Worm (Caenorhabditis elegans): ENCODE data around the gene str-8.
A peak's percentile ranks its signal among the peaks of the same experiment; 100 is the strongest.
"Not testable (repeated sequence)": the region's sequence is repeated elsewhere in the genome, so short reads cannot be mapped to it uniquely, and the experiment has no call there.

The str-8 gene

ce11 chrV:15754731-15755130 is at the start of gene str-8:
Gene str-8, plus strand, starts transcription at chrV:15755031.
- not testable (repeated sequence) for TF ChIP-seq unc-30 (tag; optimal IDR thresholded peaks at IDR 0.05); lin-13 (GFP tag; optimal IDR thresholded peaks at IDR 0.05); ztf-4 (tag; optimal IDR thresholded peaks at IDR 0.05)

DNA sequence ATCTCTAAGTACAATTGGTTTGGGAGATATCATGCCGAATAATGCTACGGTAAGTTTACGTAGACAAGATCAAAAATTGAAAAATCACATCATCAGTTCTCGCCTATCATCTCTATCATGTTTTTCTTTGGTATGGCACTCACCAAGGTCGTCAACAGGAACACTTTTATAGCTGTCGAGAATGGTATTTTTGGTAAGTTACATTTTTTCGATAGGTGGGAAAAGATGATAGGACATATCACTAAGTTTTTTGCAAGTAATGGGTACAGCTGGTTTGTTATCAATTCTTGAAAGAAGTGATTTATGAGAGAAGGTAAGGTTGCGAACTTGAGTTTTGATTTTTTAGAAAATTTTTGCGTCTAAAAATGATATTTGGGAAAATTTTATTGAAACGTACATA is 46.8 kb upstream of the str-8 start:
- no peak for TF ChIP-seq swsn-7 (tag; optimal IDR thresholded peaks at IDR 0.05)
- no peak for TF ChIP-seq efl-1 (optimal IDR thresholded peaks at IDR 0.05)
- TF ChIP-seq efl-1 (GFP tag; optimal IDR thresholded peaks at IDR 0.05 in 1 of 2) = peak in 1 of 2 experiments; percentile 21
- no peak for TF ChIP-seq mab-9 (GFP tag; IDR thresholded peaks at IDR 0.05)
- no peak for TF ChIP-seq nhr-12 (tag; optimal IDR thresholded peaks at IDR 0.05)
- TF ChIP-seq jun-1 (tag; optimal IDR thresholded peaks at IDR 0.05) = no peak
- TF ChIP-seq ceh-88 (GFP tag; IDR thresholded peaks at IDR 0.05) = no peak
- no peak for TF ChIP-seq ets-5 (GFP tag; IDR thresholded peaks at IDR 0.05)
- no peak for TF ChIP-seq hpl-2 (GFP tag; optimal IDR thresholded peaks at IDR 0.05)
- no peak for TF ChIP-seq nhr-237 (tag; optimal IDR thresholded peaks at IDR 0.05)
- TF ChIP-seq nhr-90 (tag; optimal IDR thresholded peaks at IDR 0.05; ENCODE audit: poor library complexity) = peak; percentile 11
- TF ChIP-seq egl-27 (tag; optimal IDR thresholded peaks at IDR 0.05) = no peak
- TF ChIP-seq C34B4.2 (tag; optimal IDR thresholded peaks at IDR 0.05) = no peak
- no peak for TF ChIP-seq vab-15 (tag; optimal IDR thresholded peaks at IDR 0.05)
- TF ChIP-seq pag-3 (tag; optimal IDR thresholded peaks at IDR 0.05; ENCODE audit: borderline replicate concordance, insufficient read depth) = peak; percentile 54
- no peak for TF ChIP-seq mef-2 (tag; optimal IDR thresholded peaks at IDR 0.05)
- TF ChIP-seq ceh-8 (GFP tag; optimal IDR thresholded peaks at IDR 0.05) = no peak
- TF ChIP-seq unc-86 (tag; optimal IDR thresholded peaks at IDR 0.05) = no peak
- no peak for TF ChIP-seq hlh-4 (tag; optimal IDR thresholded peaks at IDR 0.05)
- no peak for TF ChIP-seq aha-1 (tag; optimal IDR thresholded peaks at IDR 0.05)
- TF ChIP-seq ceh-82 (tag; optimal IDR thresholded peaks at IDR 0.05) = no peak
- TF ChIP-seq nhr-20 (tag; optimal IDR thresholded peaks at IDR 0.05) = peak; percentile 74
- TF ChIP-seq ztf-4 (tag; optimal IDR thresholded peaks at IDR 0.05) = no peak
- TF ChIP-seq lir-3 (tag; optimal IDR thresholded peaks at IDR 0.05; ENCODE audit: poor library complexity) = no peak
- TF ChIP-seq fos-1 (tag; optimal IDR thresholded peaks at IDR 0.05) = no peak
- no peak for TF ChIP-seq ztf-11 (tag; optimal IDR thresholded peaks at IDR 0.05)
- TF ChIP-seq elt-3 (tag; optimal IDR thresholded peaks at IDR 0.05) = peak in 5 of 6 experiments; percentile 32 to 98 (median 74)
- TF ChIP-seq lin-15B (tag; optimal IDR thresholded peaks at IDR 0.05) = no peak
- no peak for TF ChIP-seq F16B12.6 (tag; optimal IDR thresholded peaks at IDR 0.05)
- TF ChIP-seq Y116A8C.19 (tag; optimal IDR thresholded peaks at IDR 0.05; ENCODE audit: borderline replicate concordance) = no peak
- peak; percentile 38 for TF ChIP-seq nhr-19 (GFP tag; conservative IDR thresholded peaks at IDR 0.05)
- TF ChIP-seq mep-1 (tag; optimal IDR thresholded peaks at IDR 0.05) = no peak
- no peak for TF ChIP-seq lin-35 (GFP tag; optimal IDR thresholded peaks at IDR 0.05)
- TF ChIP-seq pqm-1 (tag; optimal IDR thresholded peaks at IDR 0.05) = no peak
- TF ChIP-seq lin-14 (GFP tag; optimal IDR thresholded peaks at IDR 0.05) = peak; percentile 71
- no peak for TF ChIP-seq fkh-4 (tag; optimal IDR thresholded peaks at IDR 0.05; ENCODE audit: borderline replicate concordance)
- TF ChIP-seq pax-3 (tag; optimal IDR thresholded peaks at IDR 0.05) = no peak
- no peak for TF ChIP-seq alr-1 (tag; optimal IDR thresholded peaks at IDR 0.05; ENCODE audit: borderline replicate concordance)
- peak; percentile 90 for TF ChIP-seq nhr-85 (tag)
- TF ChIP-seq nhr-71 (tag; optimal IDR thresholded peaks at IDR 0.05) = peak; percentile 52
- no peak for TF ChIP-seq egl-13 (tag; optimal IDR thresholded peaks at IDR 0.05)
- no peak for TF ChIP-seq xbp-1 (tag; optimal IDR thresholded peaks at IDR 0.05)
- TF ChIP-seq lin-13 (GFP tag; optimal IDR thresholded peaks at IDR 0.05) = no peak
- TF ChIP-seq skn-1 (tag; optimal IDR thresholded peaks at IDR 0.05) = no peak
- no peak for TF ChIP-seq nhr-77 (tag; optimal IDR thresholded peaks at IDR 0.05)
- TF ChIP-seq sptf-1 (tag; optimal IDR thresholded peaks at IDR 0.05) = no peak
- TF ChIP-seq unc-30 (tag; optimal IDR thresholded peaks at IDR 0.05) = no peak
- TF ChIP-seq lsy-2 (tag; optimal IDR thresholded peaks at IDR 0.05) = peak in 1 of 2 experiments; percentile 46
- no peak for TF ChIP-seq efl-3 (GFP tag; optimal IDR thresholded peaks at IDR 0.05)
- TF ChIP-seq unc-130 (tag; optimal IDR thresholded peaks at IDR 0.05) = no peak
- peak; percentile 57 for TF ChIP-seq blmp-1 (tag; optimal IDR thresholded peaks at IDR 0.05)

All from whole organism, L1 larva.